Fruit fly (Drosophila melanogaster) whole organism, embryonic: Measurements from ENCODE around the gene elB.

ENCODE experiments used
- CG10321 ChIP-seq: fragments of 200-800 bp; sonication (Bioruptor generic); IDR thresholded peaks from 2 replicates; pipeline ENCODE4 v1.3.6; 2022; ENCODE audit warnings: missing biosample characterization, missing genetic modification characterization
- CG10462 ChIP-seq: fragments of 200-800 bp; sonication (Bioruptor generic); optimal IDR thresholded peaks from 2 replicates; lab custom pipeline; 2016; ENCODE audit warnings: missing biosample characterization, missing genetic modification characterization
- CG11093 ChIP-seq: fragments of 200-800 bp; sonication (Bioruptor generic); IDR thresholded peaks from 3 replicates; pipeline ENCODE4 v1.3.6; 2022; ENCODE audit warnings: missing biosample characterization, missing genetic modification characterization
- CG11695 ChIP-seq: fragments of 200-800 bp; sonication (Bioruptor generic); IDR thresholded peaks from 3 replicates; pipeline ENCODE4 v1.3.6; 2022; ENCODE audit warnings: missing biosample characterization, missing genetic modification characterization
- CG12071 ChIP-seq: fragments of 200-800 bp; sonication (Bioruptor generic); optimal IDR thresholded peaks from 3 replicates; lab custom pipeline; 2018; ENCODE audit warnings: missing biosample characterization, mild to moderate bottlenecking, missing genetic modification characterization
- CG12769 ChIP-seq: fragments of 200-800 bp; sonication (Bioruptor generic); optimal IDR thresholded peaks from 2 replicates; lab custom pipeline; 2019; ENCODE audit warnings: missing biosample characterization, mild to moderate bottlenecking, missing genetic modification characterization, moderate library complexity
- CG17802 ChIP-seq: fragments of 200-800 bp; sonication (Bioruptor generic); optimal IDR thresholded peaks from 2 replicates; lab custom pipeline; 2018; ENCODE audit warnings: missing biosample characterization, mild to moderate bottlenecking, missing genetic modification characterization, moderate library complexity
- CG18764 ChIP-seq: fragments of 200-800 bp; sonication (Bioruptor generic); optimal IDR thresholded peaks from 3 replicates; lab custom pipeline; 2016; ENCODE audit warnings: missing biosample characterization, missing genetic modification characterization
- CG2116 ChIP-seq: fragments of 200-800 bp; sonication (Bioruptor generic); optimal IDR thresholded peaks from 3 replicates; lab custom pipeline; 2018; ENCODE audit warnings: missing biosample characterization, mild to moderate bottlenecking, missing genetic modification characterization
- CG31441 ChIP-seq: fragments of 200-800 bp; sonication (Bioruptor generic); IDR thresholded peaks from 2 replicates; pipeline ENCODE4 v1.3.6; 2022; ENCODE audit warnings: missing biosample characterization, missing genetic modification characterization
- CG34224 ChIP-seq: fragments of 200-800 bp; sonication (Bioruptor generic); IDR thresholded peaks from 3 replicates; pipeline ENCODE4 v1.3.6; 2022; ENCODE audit warnings: missing biosample characterization, missing genetic modification characterization; ENCODE audit not compliant: partially characterized antibody
- CG4404 ChIP-seq: fragments of 200-800 bp; sonication (Bioruptor generic); IDR thresholded peaks from 2 replicates; pipeline ENCODE4 v1.3.6; 2022; ENCODE audit warnings: missing biosample characterization, missing genetic modification characterization
- CG4730 ChIP-seq: fragments of 200-800 bp; sonication (Bioruptor generic); IDR thresholded peaks from 2 replicates; pipeline ENCODE4 v1.3.6; 2022; ENCODE audit warnings: missing biosample characterization, missing genetic modification characterization
- CG7987 ChIP-seq: fragments of 200-800 bp; sonication (Bioruptor generic); optimal IDR thresholded peaks from 2 replicates; lab custom pipeline; 2018; ENCODE audit warnings: missing biosample characterization, mild to moderate bottlenecking, missing genetic modification characterization, moderate library complexity
- CG8290 ChIP-seq, 3 experiments: fragments of 200-800 bp; sonication (Bioruptor generic); optimal IDR thresholded peaks; 2 replicates each; lab custom pipeline; 2016 to 2019; ENCODE audit warnings: missing biosample characterization in 3 of 3, missing genetic modification characterization in 3 of 3, mild to moderate bottlenecking in 2 of 3, moderate library complexity in 1 of 3
- CG8388 ChIP-seq: fragments of 200-800 bp; sonication (Bioruptor generic); optimal IDR thresholded peaks from 2 replicates; lab custom pipeline; 2019; ENCODE audit warnings: missing biosample characterization, mild to moderate bottlenecking, missing genetic modification characterization, moderate library complexity
- Dll ChIP-seq: fragments of 200-800 bp; sonication (Bioruptor generic); IDR thresholded peaks from 4 replicates; pipeline ENCODE4 v1.3.6; 2022; ENCODE audit warnings: missing biosample characterization, missing genetic modification characterization; ENCODE audit not compliant: partially characterized antibody
- Dp ChIP-seq: fragments of 200-800 bp; sonication (Bioruptor generic); optimal IDR thresholded peaks from 2 replicates; lab custom pipeline; 2018; ENCODE audit warnings: missing biosample characterization, mild to moderate bottlenecking, missing genetic modification characterization, moderate library complexity
- Fer3 ChIP-seq: fragments of 200-800 bp; sonication (Bioruptor generic); optimal IDR thresholded peaks from 2 replicates; lab custom pipeline; 2018; ENCODE audit warnings: missing biosample characterization, mild to moderate bottlenecking, missing genetic modification characterization, moderate library complexity
- GATAe ChIP-seq: fragments of 200-800 bp; sonication (Bioruptor generic); conservative IDR thresholded peaks from 2 replicates; pipeline ENCODE4 v1.3.6; 2022; ENCODE audit warnings: missing biosample characterization, missing genetic modification characterization
- HHEX ChIP-seq: fragments of 200-800 bp; sonication (Bioruptor generic); optimal IDR thresholded peaks from 3 replicates; lab custom pipeline; 2017; ENCODE audit warnings: missing biosample characterization, mild to moderate bottlenecking, missing genetic modification characterization, missing genetic modification reagents
- Hmr ChIP-seq: fragments of 200-800 bp; sonication (Bioruptor generic); optimal IDR thresholded peaks from 3 replicates; lab custom pipeline; 2017; ENCODE audit warnings: mild to moderate bottlenecking, missing biosample characterization, missing genetic modification reagents, missing genetic modification characterization
- Med ChIP-seq: fragments of 200-800 bp; sonication (Bioruptor generic); peaks from one replicate; lab custom pipeline; 2016; ENCODE audit warnings: missing biosample characterization, missing genetic modification characterization, mild to moderate bottlenecking, inconsistent platforms, moderate library complexity
- Mrtf ChIP-seq: fragments of 200-800 bp; sonication (Bioruptor generic); IDR thresholded peaks from 3 replicates; pipeline ENCODE4 v1.3.6; 2022; ENCODE audit warnings: missing biosample characterization, missing genetic modification characterization
- Optix ChIP-seq: fragments of 200-800 bp; sonication (Bioruptor generic); IDR thresholded peaks from 3 replicates; pipeline ENCODE4 v1.3.6; 2022; ENCODE audit warnings: missing biosample characterization, missing genetic modification characterization
- PHDP ChIP-seq: fragments of 200-800 bp; sonication (Bioruptor generic); optimal IDR thresholded peaks from 3 replicates; lab custom pipeline; 2018; ENCODE audit warnings: missing biosample characterization, mild to moderate bottlenecking, missing genetic modification characterization, moderate library complexity
- Ptx1 ChIP-seq: fragments of 200-800 bp; sonication (Bioruptor generic); IDR thresholded peaks from 2 replicates; pipeline ENCODE4 v1.3.6; 2022; ENCODE audit warnings: missing biosample characterization, missing genetic modification characterization
- Rfx ChIP-seq: fragments of 200-800 bp; sonication (Bioruptor generic); IDR thresholded peaks from 2 replicates; pipeline ENCODE4 v1.3.6; 2022; ENCODE audit warnings: missing biosample characterization, missing genetic modification characterization
- Ssrp ChIP-seq: fragments of 200-800 bp; sonication (Bioruptor generic); optimal IDR thresholded peaks from 2 replicates; lab custom pipeline; 2018; ENCODE audit warnings: missing biosample characterization, mild to moderate bottlenecking, missing genetic modification characterization, moderate library complexity
- Vsx1 ChIP-seq: fragments of 200-800 bp; sonication (Bioruptor generic); optimal IDR thresholded peaks from 2 replicates; lab custom pipeline; 2017; ENCODE audit warnings: missing biosample characterization, mild to moderate bottlenecking, missing genetic modification characterization, missing genetic modification reagents
- abd-A ChIP-seq: fragments of 200-800 bp; sonication (Bioruptor generic); optimal IDR thresholded peaks from 3 replicates; lab custom pipeline; 2019; ENCODE audit warnings: missing biosample characterization, mild to moderate bottlenecking, missing genetic modification characterization, moderate library complexity
- al ChIP-seq: fragments of 200-800 bp; sonication (Bioruptor generic); IDR thresholded peaks from 2 replicates; pipeline ENCODE4 v1.3.6; 2022; ENCODE audit warnings: missing biosample characterization, missing genetic modification characterization
- chinmo ChIP-seq: fragments of 200-800 bp; sonication (Bioruptor generic); IDR thresholded peaks from 4 replicates; pipeline ENCODE4 v1.3.6; 2022; ENCODE audit warnings: missing biosample characterization, missing genetic modification characterization; ENCODE audit not compliant: partially characterized antibody
- corto ChIP-seq: fragments of 200-800 bp; sonication (Bioruptor generic); optimal IDR thresholded peaks from 2 replicates; lab custom pipeline; 2016; ENCODE audit warnings: missing biosample characterization, mild to moderate bottlenecking, missing genetic modification characterization, moderate library complexity
- croc ChIP-seq: fragments of 200-800 bp; sonication (Bioruptor generic); conservative IDR thresholded peaks from 3 replicates; pipeline ENCODE4 v1.3.6; 2022; ENCODE audit warnings: missing biosample characterization, missing genetic modification characterization
- dimm ChIP-seq: fragments of 200-800 bp; sonication (Bioruptor generic); IDR thresholded peaks from 2 replicates; pipeline ENCODE4 v1.3.6; 2022; ENCODE audit warnings: missing biosample characterization, missing genetic modification characterization
- fd3F ChIP-seq: fragments of 200-800 bp; sonication (Bioruptor generic); optimal IDR thresholded peaks from 2 replicates; lab custom pipeline; 2018; ENCODE audit warnings: missing biosample characterization, mild to moderate bottlenecking, missing genetic modification characterization, moderate library complexity
- lov ChIP-seq, 2 experiments: fragments of 200-800 bp in 1 of 2; fragments of >200 bp in 1 of 2; sonication (Bioruptor generic) in 1 of 2; IDR thresholded peaks in 1 of 2; optimal IDR thresholded peaks in 1 of 2; 2 replicates in 1 of 2; 3 replicates in 1 of 2; pipeline versions ENCODE4 v1.3.6 to Lab custom; 2017 to 2022; ENCODE audit warnings: missing biosample characterization in 1 of 2, missing genetic modification characterization in 1 of 2
- mirr ChIP-seq: fragments of 200-800 bp; sonication (Bioruptor generic); optimal IDR thresholded peaks from 3 replicates; lab custom pipeline; 2018; ENCODE audit warnings: missing biosample characterization, mild to moderate bottlenecking, missing genetic modification characterization
- pho ChIP-seq: fragments of 200-800 bp; sonication (Bioruptor generic); optimal IDR thresholded peaks from 2 replicates; lab custom pipeline; 2016; ENCODE audit warnings: missing biosample characterization, missing genetic modification characterization
- salm ChIP-seq: fragments of 200-800 bp; sonication (Bioruptor generic); optimal IDR thresholded peaks from 2 replicates; lab custom pipeline; 2018; ENCODE audit warnings: missing biosample characterization, mild to moderate bottlenecking, missing genetic modification characterization
- scrt ChIP-seq: fragments of 200-800 bp; sonication (Bioruptor generic); optimal IDR thresholded peaks from 2 replicates; lab custom pipeline; 2018; ENCODE audit warnings: missing biosample characterization, mild to moderate bottlenecking, missing genetic modification characterization, moderate library complexity
- sens ChIP-seq: fragments of 200-800 bp; sonication (Bioruptor generic); peaks from one replicate; lab custom pipeline; 2016; ENCODE audit warnings: missing biosample characterization, missing genetic modification characterization
- seq ChIP-seq: fragments of 200-800 bp; sonication (Bioruptor generic); IDR thresholded peaks from 2 replicates; pipeline ENCODE4 v1.3.6; 2022; ENCODE audit warnings: missing biosample characterization, missing genetic modification characterization
- wdn ChIP-seq: fragments of 200-800 bp; sonication (Bioruptor generic); IDR thresholded peaks from 2 replicates; pipeline ENCODE4 v1.3.6; 2022; ENCODE audit warnings: missing biosample characterization, missing genetic modification characterization

The elB gene

dm6 chr2L:14395065-14395439 lies 14.3 kb downstream of the elB start (continued):
- TF ChIP-seq Dp (GFP tag; lab: Kevin White, UChicago) (no peak), mirr (GFP tag; lab: Kevin White, UChicago) (peak; percentile 68), salm (tag; lab: Kevin White, UChicago) (no peak), fd3F (GFP tag; lab: Kevin White, UChicago) (peak; percentile 46), dimm (GFP tag; lab: Robert Waterston, UW) (no peak), CG31441 (no peak), CG11093 (GFP tag; lab: Robert Waterston, UW) (peak; percentile 17; the same call in 1 of the 3 replicates), Fer3 (tag; lab: Kevin White, UChicago) (peak; percentile 41), Rfx (GFP tag; lab: Robert Waterston, UW) (peak; percentile 29; the same call in 1 of the 2 replicates), CG12071 (GFP tag; lab: Kevin White, UChicago) (peak; percentile 69), chinmo (0 out of 4 replicates have a peak, but pooled peaks have one; percentile 4), CG2116 (GFP tag; lab: Kevin White, UChicago) (no peak), Dll (GFP tag; lab: Robert Waterston, UW) (no peak), Vsx1 (GFP tag; lab: Kevin White, UChicago) (no peak), abd-A (tag; lab: Kevin White, UChicago) (no peak), CG4730 (GFP tag; lab: Robert Waterston, UW) (no peak), CG17802 (tag; lab: Kevin White, UChicago) (no peak), wdn (GFP tag; lab: Robert Waterston, UW) (0 out of 2 replicates have a peak, but pooled peaks have one; percentile 31), CG11695 (GFP tag; lab: Robert Waterston, UW) (peak; percentile 20; the same call in 1 of the 3 replicates), CG8290 (GFP tag; optimal IDR thresholded peaks at IDR 0.05; lab: Kevin White, UChicago) (no peak), CG8290 (tag; optimal IDR thresholded peaks at IDR 0.05; lab: Kevin White, UChicago) (peak in 1 of 2 experiments; percentile 66), corto (GFP tag; lab: Kevin White, UChicago) (no peak), lov (optimal IDR thresholded peaks at IDR 0.05; lab: Kevin White, UChicago) (no peak), lov (GFP tag; IDR thresholded peaks at IDR 0.05; lab: Robert Waterston, UW) (no peak), CG12769 (tag; lab: Kevin White, UChicago) (peak; percentile 26), Med (GFP tag; lab: Kevin White, UChicago) (peak; percentile 75), CG7987 (peak; percentile 31), PHDP (tag; lab: Kevin White, UChicago) (no peak), seq (GFP tag; lab: Robert Waterston, UW) (no peak), CG8388 (no peak), CG4404 (no peak), Mrtf (no peak), Ptx1 (no peak), Ssrp (no peak), GATAe (GFP tag; lab: Robert Waterston, UW) (no peak), al (no peak), sens (peak; percentile 73), CG10462 (no peak), CG10321 (GFP tag; lab: Robert Waterston, UW) (0 out of 2 replicates have a peak, but pooled peaks have one; percentile 31), Optix (GFP tag; lab: Robert Waterston, UW) (no peak), croc (GFP tag; lab: Robert Waterston, UW) (no peak), pho (GFP tag; lab: Kevin White, UChicago) (peak; percentile 3), scrt (GFP tag; lab: Kevin White, UChicago) (no peak), CG18764 (GFP tag; lab: Kevin White, UChicago) (no peak), CG34224 (no peak), Hmr (peak; percentile 21), HHEX (GFP tag; lab: Kevin White, UChicago) (peak; percentile 55)
